Worm (Caenorhabditis elegans) whole organism, late embryonic: ENCODE data around the gene lpr-3.

Source experiments
- C08G9.2 ChIP-seq: sonication (generic microtip); optimal IDR thresholded peaks from 2 replicates; lab custom pipeline; 2016; ENCODE audit warnings: mild to moderate bottlenecking, missing genetic modification characterization, moderate library complexity, missing compliant biosample characterization
- C38D4.7 ChIP-seq: fragments of 200-800 bp; sonication (Bioruptor generic); optimal IDR thresholded peaks from 2 replicates; lab custom pipeline; 2018; ENCODE audit warnings: mild to moderate bottlenecking, missing genetic modification characterization, moderate library complexity, missing compliant biosample characterization
- K02D7.2 ChIP-seq: sonication (generic microtip); optimal IDR thresholded peaks from 2 replicates; lab custom pipeline; 2017; ENCODE audit warnings: mild to moderate bottlenecking, missing genetic modification characterization, missing compliant biosample characterization
- K09A11.1 ChIP-seq: sonication (generic microtip); optimal IDR thresholded peaks from 2 replicates; lab custom pipeline; 2017; ENCODE audit warnings: antibody characterized with exemption, mild to moderate bottlenecking, missing genetic modification characterization, missing compliant biosample characterization; ENCODE audit not compliant: insufficient read depth
- ahr-1 ChIP-seq: sonication (generic microtip); optimal IDR thresholded peaks from 2 replicates; lab custom pipeline; 2016; ENCODE audit warnings: missing genetic modification characterization, missing compliant biosample characterization
- ama-1 ChIP-seq: fragments of 150-350 bp; optimal IDR thresholded peaks from 2 replicates; lab custom pipeline; 2014
- ceh-14 ChIP-seq: sonication (generic microtip); optimal IDR thresholded peaks from 2 replicates; lab custom pipeline; 2016; ENCODE audit warnings: missing genotype, missing genetic modification characterization, missing compliant biosample characterization
- ceh-18 ChIP-seq: sonication (generic microtip); optimal IDR thresholded peaks from 2 replicates; lab custom pipeline; 2016; ENCODE audit warnings: missing genetic modification characterization, missing compliant biosample characterization
- ceh-2 ChIP-seq: sonication (generic microtip); optimal IDR thresholded peaks from 2 replicates; lab custom pipeline; 2016; ENCODE audit warnings: missing genotype, missing genetic modification characterization, missing compliant biosample characterization
- ceh-24 ChIP-seq: sonication (generic microtip); optimal IDR thresholded peaks from 2 replicates; lab custom pipeline; 2016; ENCODE audit warnings: mild to moderate bottlenecking, missing genetic modification characterization, missing compliant biosample characterization
- ceh-30 ChIP-seq: fragments of 150-350 bp; optimal IDR thresholded peaks from 2 replicates; lab custom pipeline; 2014; ENCODE audit warnings: missing biosample characterization, missing genetic modification characterization
- ceh-31 ChIP-seq: sonication (generic microtip); optimal IDR thresholded peaks from 2 replicates; lab custom pipeline; 2016; ENCODE audit warnings: missing genetic modification characterization, missing compliant biosample characterization
- ceh-34 ChIP-seq: sonication (generic microtip); optimal IDR thresholded peaks from 2 replicates; lab custom pipeline; 2016; ENCODE audit warnings: mild to moderate bottlenecking, missing genetic modification characterization, missing compliant biosample characterization
- ceh-48 ChIP-seq: sonication (generic microtip); optimal IDR thresholded peaks from 2 replicates; lab custom pipeline; 2016; ENCODE audit warnings: missing genetic modification characterization, inconsistent platforms, missing compliant biosample characterization
- ceh-9 ChIP-seq: sonication (generic microtip); optimal IDR thresholded peaks from 2 replicates; lab custom pipeline; 2016; ENCODE audit warnings: mild to moderate bottlenecking, missing genetic modification characterization, inconsistent platforms, missing compliant biosample characterization
- dmd-4 ChIP-seq: sonication (generic microtip); optimal IDR thresholded peaks from 2 replicates; lab custom pipeline; 2016; ENCODE audit warnings: borderline replicate concordance, missing genetic modification characterization, missing compliant biosample characterization
- dve-1 ChIP-seq: sonication (generic microtip); optimal IDR thresholded peaks from 2 replicates; lab custom pipeline; 2017; ENCODE audit warnings: antibody characterized with exemption, mild to moderate bottlenecking, missing genetic modification characterization, missing compliant biosample characterization
- elt-2 ChIP-seq: sonication (generic microtip); optimal IDR thresholded peaks from 2 replicates; lab custom pipeline; 2016; ENCODE audit warnings: missing genetic modification reagents, missing genetic modification characterization, missing compliant biosample characterization
- elt-4 ChIP-seq: sonication (generic microtip); optimal IDR thresholded peaks from 2 replicates; lab custom pipeline; 2016; ENCODE audit warnings: missing genetic modification characterization, missing compliant biosample characterization
- eyg-1 ChIP-seq: sonication (generic microtip); optimal IDR thresholded peaks from 2 replicates; lab custom pipeline; 2016; ENCODE audit warnings: missing genotype, missing genetic modification characterization, missing compliant biosample characterization
- fkh-6 ChIP-seq: sonication (generic microtip); optimal IDR thresholded peaks from 2 replicates; lab custom pipeline; 2016; ENCODE audit warnings: missing genetic modification characterization, missing compliant biosample characterization
- gmeb-2 ChIP-seq: sonication (generic microtip); optimal IDR thresholded peaks from 2 replicates; lab custom pipeline; 2016; ENCODE audit warnings: missing genetic modification characterization, inconsistent platforms, missing compliant biosample characterization
- hlh-13 ChIP-seq: fragments of 200-800 bp; sonication (Bioruptor generic); optimal IDR thresholded peaks from 2 replicates; lab custom pipeline; 2018; ENCODE audit warnings: mild to moderate bottlenecking, missing genetic modification characterization, missing compliant biosample characterization
- hlh-15 ChIP-seq: sonication (generic microtip); optimal IDR thresholded peaks from 2 replicates; lab custom pipeline; 2016; ENCODE audit warnings: missing genetic modification characterization, missing compliant biosample characterization
- hlh-6 ChIP-seq: sonication (generic microtip); optimal IDR thresholded peaks from 2 replicates; lab custom pipeline; 2016; ENCODE audit warnings: missing genotype, missing genetic modification characterization, missing compliant biosample characterization
- hlh-8 ChIP-seq: sonication (generic microtip); optimal IDR thresholded peaks from 2 replicates; lab custom pipeline; 2016; ENCODE audit warnings: missing genotype, missing genetic modification characterization, missing compliant biosample characterization
- lim-6 ChIP-seq: sonication (generic microtip); optimal IDR thresholded peaks from 2 replicates; lab custom pipeline; 2016; ENCODE audit warnings: missing genetic modification characterization, missing compliant biosample characterization
- madf-2 ChIP-seq: sonication (generic microtip); optimal IDR thresholded peaks from 2 replicates; lab custom pipeline; 2017; ENCODE audit warnings: missing genetic modification characterization, missing compliant biosample characterization
- mec-3 ChIP-seq: sonication (generic microtip); optimal IDR thresholded peaks from 2 replicates; lab custom pipeline; 2016; ENCODE audit warnings: borderline replicate concordance, missing genetic modification characterization, missing compliant biosample characterization
- nfya-1 ChIP-seq: sonication (generic microtip); optimal IDR thresholded peaks from 2 replicates; lab custom pipeline; 2017; ENCODE audit warnings: missing genetic modification characterization, mild to moderate bottlenecking, missing compliant biosample characterization, antibody characterized with exemption, moderate library complexity
- nhr-232 ChIP-seq: sonication (generic microtip); optimal IDR thresholded peaks from 2 replicates; lab custom pipeline; 2016; ENCODE audit warnings: missing genetic modification characterization, missing compliant biosample characterization
- odd-2 ChIP-seq: sonication (generic microtip); optimal IDR thresholded peaks from 2 replicates; lab custom pipeline; 2017; ENCODE audit warnings: antibody characterized with exemption, mild to moderate bottlenecking, missing genetic modification characterization, missing compliant biosample characterization
- pag-3 ChIP-seq: sonication (generic microtip); optimal IDR thresholded peaks from 2 replicates; lab custom pipeline; 2016; ENCODE audit warnings: missing compliant biosample characterization, missing genetic modification characterization, borderline replicate concordance
- pat-9 ChIP-seq: fragments of 200-800 bp; sonication (Bioruptor generic); optimal IDR thresholded peaks from 2 replicates; lab custom pipeline; 2018; ENCODE audit warnings: mild to moderate bottlenecking, missing genetic modification characterization, moderate library complexity, missing compliant biosample characterization
- pha-2 ChIP-seq: sonication (generic microtip); optimal IDR thresholded peaks from 2 replicates; lab custom pipeline; 2017; ENCODE audit warnings: mild to moderate bottlenecking, missing genetic modification characterization, missing compliant biosample characterization
- pros-1 ChIP-seq: fragments of 150-350 bp; optimal IDR thresholded peaks from 2 replicates; lab custom pipeline; 2014; ENCODE audit warnings: missing biosample characterization, missing genetic modification reagents, missing genetic modification characterization
- ref-2 ChIP-seq: sonication (generic microtip); optimal IDR thresholded peaks from 2 replicates; lab custom pipeline; 2016; ENCODE audit warnings: missing genetic modification characterization, missing compliant biosample characterization
- rnt-1 ChIP-seq: sonication (generic microtip); optimal IDR thresholded peaks from 2 replicates; lab custom pipeline; 2016; ENCODE audit warnings: missing genetic modification characterization, missing compliant biosample characterization
- sox-2 ChIP-seq: fragments of 200-800 bp; sonication (Bioruptor generic); IDR thresholded peaks from 2 replicates; pipeline ENCODE4 v1.3.6; 2022; ENCODE audit warnings: missing genetic modification reagents, missing genetic modification characterization, missing compliant biosample characterization
- sox-4 ChIP-seq: sonication (generic microtip); optimal IDR thresholded peaks from 2 replicates; lab custom pipeline; 2017; ENCODE audit warnings: mild to moderate bottlenecking, missing genetic modification characterization, inconsistent platforms, missing compliant biosample characterization
- syd-9 ChIP-seq: sonication (generic microtip); optimal IDR thresholded peaks from 2 replicates; lab custom pipeline; 2016; ENCODE audit warnings: mild to moderate bottlenecking, missing genetic modification characterization, moderate library complexity, missing compliant biosample characterization
- tbx-2 ChIP-seq: sonication (generic microtip); optimal IDR thresholded peaks from 2 replicates; lab custom pipeline; 2016; ENCODE audit warnings: missing genetic modification characterization, missing compliant biosample characterization
- tbx-7 ChIP-seq: sonication (generic microtip); optimal IDR thresholded peaks from 2 replicates; lab custom pipeline; 2016; ENCODE audit warnings: missing genotype, missing genetic modification characterization, missing compliant biosample characterization
- ttx-3 ChIP-seq: sonication (generic microtip); optimal IDR thresholded peaks from 2 replicates; lab custom pipeline; 2016; ENCODE audit warnings: missing genetic modification reagents, missing genetic modification characterization, missing compliant biosample characterization
- unc-3 ChIP-seq, 2 experiments: fragments of 200-800 bp in 1 of 2; sonication (Bioruptor generic) in 1 of 2; sonication (generic microtip) in 1 of 2; conservative IDR thresholded peaks in 1 of 2; optimal IDR thresholded peaks in 1 of 2; 2 replicates each; pipeline versions ENCODE4 v1.3.6 to Lab custom; 2016 to 2022; ENCODE audit warnings: missing compliant biosample characterization in 2 of 2, missing genetic modification characterization in 2 of 2, missing genetic modification reagents in 1 of 2
- unc-42 ChIP-seq: sonication (generic microtip); optimal IDR thresholded peaks from 2 replicates; lab custom pipeline; 2016; ENCODE audit warnings: missing genotype, missing genetic modification characterization, missing compliant biosample characterization
- unc-55 ChIP-seq: sonication (generic microtip); optimal IDR thresholded peaks from 2 replicates; lab custom pipeline; 2017; ENCODE audit warnings: missing biosample characterization, missing genetic modification reagents, missing genetic modification characterization
- unc-86 ChIP-seq: sonication (generic microtip); optimal IDR thresholded peaks from 2 replicates; lab custom pipeline; 2016; ENCODE audit warnings: missing genetic modification characterization, missing compliant biosample characterization
- zip-5 ChIP-seq: sonication (generic microtip); optimal IDR thresholded peaks from 2 replicates; lab custom pipeline; 2016; ENCODE audit warnings: missing genetic modification characterization, missing compliant biosample characterization

lpr-3 gene

ce11 chrX:11034430-11035117, 22.6 kb upstream of the lpr-3 start:
- TF ChIP-seq ref-2 (tag; lab: Kevin White, UChicago) (peak; percentile 13), gmeb-2 (tag; lab: Kevin White, UChicago) (no peak), tbx-2 (peak; percentile 12), unc-55 (GFP tag; lab: Kevin White, UChicago) (peak; percentile 52), hlh-6 (tag; lab: Kevin White, UChicago) (peak; percentile 44), K09A11.1 (tag; lab: Kevin White, UChicago) (no peak), ceh-18 (tag; lab: Kevin White, UChicago) (peak; percentile 13), pha-2 (tag; lab: Kevin White, UChicago) (no peak), ceh-48 (tag; lab: Kevin White, UChicago) (peak; percentile 73), ceh-31 (peak; percentile 58), ceh-30 (no peak), ahr-1 (tag; lab: Kevin White, UChicago) (no peak), ttx-3 (no peak), ceh-9 (tag; lab: Kevin White, UChicago) (no peak), nfya-1 (tag; lab: Kevin White, UChicago) (peak; percentile 41), unc-42 (tag; lab: Kevin White, UChicago) (peak; percentile 46), dmd-4 (tag; lab: Kevin White, UChicago) (peak; percentile 4), ama-1 (lab: Kevin White, UChicago) (peak; percentile 28)

DNA sequence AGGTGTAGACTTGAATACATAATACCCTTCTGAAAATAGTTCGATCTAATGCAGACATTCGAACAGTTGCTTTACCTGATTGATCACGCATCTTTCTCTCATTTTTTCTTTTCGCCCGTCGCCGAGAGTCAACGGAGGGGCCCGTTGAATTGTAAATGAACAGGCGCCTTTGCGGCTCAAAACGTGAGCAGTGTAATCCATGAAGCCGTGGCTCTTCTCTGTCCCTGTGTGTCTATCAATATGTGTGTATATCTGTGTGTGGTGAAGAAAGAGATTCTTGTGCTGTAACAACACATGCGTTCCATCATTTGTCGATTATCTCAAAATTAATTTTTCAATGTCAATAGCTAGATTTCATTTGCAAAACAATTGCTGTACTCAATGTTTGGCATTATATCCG, 21.6 kb upstream of the lpr-3 start:
- no peak for TF ChIP-seq pag-3
- TF ChIP-seq tbx-7 = no peak
- TF ChIP-seq sox-4 = no peak
- TF ChIP-seq tbx-2 = no peak
- TF ChIP-seq eyg-1 (tag; lab: Kevin White, UChicago) = no peak
- no peak for TF ChIP-seq unc-3 (GFP tag; conservative IDR thresholded peaks at IDR 0.05; lab: Robert Waterston, UW)
- no peak for TF ChIP-seq unc-3 (tag; optimal IDR thresholded peaks at IDR 0.05; lab: Kevin White, UChicago)
- TF ChIP-seq elt-2 (tag; lab: Kevin White, UChicago) = no peak
- TF ChIP-seq elt-4 (tag; lab: Kevin White, UChicago) = no peak
- TF ChIP-seq K02D7.2 (tag; lab: Kevin White, UChicago) = no peak
- peak; percentile 70 for TF ChIP-seq unc-55 (GFP tag; lab: Kevin White, UChicago)
- TF ChIP-seq ceh-48 (tag; lab: Kevin White, UChicago) = no peak
- peak; percentile 57 for TF ChIP-seq ceh-18 (tag; lab: Kevin White, UChicago)
- TF ChIP-seq ceh-14 = no peak
- no peak for TF ChIP-seq hlh-15 (tag; lab: Kevin White, UChicago)
- TF ChIP-seq nfya-1 (tag; lab: Kevin White, UChicago) = peak; percentile 16
- TF ChIP-seq syd-9 = no peak
- TF ChIP-seq zip-5 = no peak
- TF ChIP-seq rnt-1 (tag; lab: Kevin White, UChicago) = peak; percentile 84
- TF ChIP-seq dmd-4 (tag; lab: Kevin White, UChicago) = no peak
- no peak for TF ChIP-seq C08G9.2 (tag; lab: Kevin White, UChicago)
- no peak for TF ChIP-seq hlh-13 (GFP tag; lab: Kevin White, UChicago)
- TF ChIP-seq C38D4.7 (GFP tag; lab: Kevin White, UChicago) = no peak
- TF ChIP-seq lim-6 = no peak
- TF ChIP-seq pros-1 = no peak
- TF ChIP-seq madf-2 = no peak
- no peak for TF ChIP-seq ceh-30
- TF ChIP-seq ceh-24 (tag; lab: Kevin White, UChicago) = no peak
- TF ChIP-seq unc-86 (tag; lab: Kevin White, UChicago) = no peak
- no peak for TF ChIP-seq ceh-2
- TF ChIP-seq pat-9 = peak; percentile 70
- no peak for TF ChIP-seq hlh-8 (tag; lab: Kevin White, UChicago)
- no peak for TF ChIP-seq hlh-6 (tag; lab: Kevin White, UChicago)
- no peak for TF ChIP-seq sox-2 (GFP tag; lab: Robert Waterston, UW)
- TF ChIP-seq dve-1 = no peak
- TF ChIP-seq nhr-232 (tag; lab: Kevin White, UChicago) = no peak
- no peak for TF ChIP-seq odd-2 (tag; lab: Kevin White, UChicago)
- no peak for TF ChIP-seq mec-3 (tag; lab: Kevin White, UChicago)
- no peak for TF ChIP-seq ceh-34 (tag; lab: Kevin White, UChicago)
- TF ChIP-seq gmeb-2 (tag; lab: Kevin White, UChicago) = no peak
- no peak for TF ChIP-seq fkh-6
